Worm (Caenorhabditis elegans) whole organism, L1 larva: ENCODE results near the gene R10H10.4.

Experiments used
- C04F5.9 ChIP-seq: sonication (generic microtip); optimal IDR thresholded peaks from 2 replicates; lab custom pipeline; 2016; ENCODE audit warnings: missing genetic modification characterization, missing compliant biosample characterization
- aly-2 ChIP-seq: fragments of 150-350 bp; optimal IDR thresholded peaks from 2 replicates; lab custom pipeline; 2014; ENCODE audit warnings: missing biosample characterization, missing genetic modification characterization
- efl-1 ChIP-seq, 4 experiments: fragments of 150-350 bp; optimal IDR thresholded peaks in 3 of 4; peaks in 1 of 4; 1 replicate in 1 of 4; 2 replicates in 3 of 4; lab custom pipeline; 2014; ENCODE audit warnings: missing biosample characterization in 2 of 4, missing genetic modification characterization in 2 of 4, missing genetic modification reagents in 2 of 4
- egl-13 ChIP-seq: sonication (generic microtip); optimal IDR thresholded peaks from 2 replicates; lab custom pipeline; 2016; ENCODE audit warnings: missing genotype, missing genetic modification reagents, missing genetic modification characterization, missing compliant biosample characterization
- lin-35 ChIP-seq, 2 experiments: fragments of 150-350 bp; optimal IDR thresholded peaks; 2 replicates each; lab custom pipeline; 2014; ENCODE audit warnings: missing biosample characterization in 2 of 2, missing genetic modification characterization in 2 of 2, missing genetic modification reagents in 2 of 2
- mab-9 ChIP-seq: fragments of 200-800 bp; sonication (Bioruptor generic); IDR thresholded peaks from 2 replicates; pipeline ENCODE4 v1.3.6; 2022; ENCODE audit warnings: missing genetic modification reagents, missing genetic modification characterization, missing compliant biosample characterization
- nhr-11 ChIP-seq: fragments of 150-350 bp; optimal IDR thresholded peaks from 2 replicates; lab custom pipeline; 2014; ENCODE audit warnings: missing biosample characterization, missing genetic modification characterization

DNA sequence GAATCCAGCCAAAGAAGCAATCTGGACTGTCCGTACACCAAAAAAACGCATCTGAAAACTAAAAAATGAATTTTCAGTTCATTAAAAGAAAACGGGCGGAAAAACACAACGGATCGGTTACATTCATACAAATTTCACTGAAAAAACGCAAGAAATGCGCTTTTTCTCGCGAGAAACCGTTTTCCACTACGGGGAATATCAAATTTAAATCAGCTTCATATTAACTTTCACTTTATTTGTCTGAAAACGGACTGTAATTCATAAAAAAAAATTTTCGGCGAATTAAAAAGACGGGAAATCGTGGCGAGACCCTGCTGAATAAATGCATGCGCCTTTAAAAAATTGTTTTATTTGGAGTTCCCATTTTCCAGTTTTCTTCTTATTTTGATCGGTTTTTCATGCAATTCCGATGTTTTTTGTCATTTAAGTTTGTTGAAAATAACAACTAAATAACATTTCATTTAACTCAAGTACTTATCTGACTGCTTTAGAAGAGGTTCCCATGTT, 27.0 kb downstream of the R10H10.4 start, which contains the start of gene pges-2:
- no peak for TF ChIP-seq mab-9
- no peak for TF ChIP-seq aly-2 (tag; lab: Kevin White, UChicago)
- peak; percentile 40 to 43 for TF ChIP-seq efl-1 (optimal IDR thresholded peaks at IDR 0.05; lab: Kevin White, UChicago)
- peak; percentile 39 to 90 for TF ChIP-seq efl-1 (GFP tag; optimal IDR thresholded peaks at IDR 0.05 in 1 of 2; lab: Kevin White, UChicago)
- TF ChIP-seq lin-35 (GFP tag; optimal IDR thresholded peaks at IDR 0.05; lab: Kevin White, UChicago), result peak; percentile 19 to 44
- no peak for TF ChIP-seq egl-13 (tag; lab: Kevin White, UChicago)
- TF ChIP-seq C04F5.9, result no peak
- no peak for TF ChIP-seq nhr-11
